Worm (Caenorhabditis elegans): ENCODE results near the gene C07B5.8.
A peak's percentile ranks its signal among the peaks of the same experiment; 100 is the strongest.

C07B5.8 gene

ce11 chrX:9548011-9548795 lies 11.6 kb upstream of the C07B5.8 start:
- TF ChIP-seq unc-62 (GFP tag; optimal IDR thresholded peaks at IDR 0.05): no peak

ce11 chrX:9547264-9547751 lies 10.7 kb upstream of the C07B5.8 start:
- TF ChIP-seq unc-62 (GFP tag; optimal IDR thresholded peaks at IDR 0.05): peak; percentile 8

- TF ChIP-seq unc-62 (GFP tag; optimal IDR thresholded peaks at IDR 0.05): no peak
Measured at ce11 chrX:9546640-9547039, 10.1 kb upstream of the C07B5.8 start.

ce11 chrX:9544405-9544804 lies 7.8 kb upstream of the C07B5.8 start:
- no peak for TF ChIP-seq unc-62 (GFP tag; optimal IDR thresholded peaks at IDR 0.05)

ce11 chrX:9543352-9543751 lies 6.8 kb upstream of the C07B5.8 start, which contains the start of gene F49E2.5:
Gene F49E2.5 (plus strand): TSS chrX:9543652.
- no peak for TF ChIP-seq unc-62 (GFP tag; optimal IDR thresholded peaks at IDR 0.05)

- no peak for TF ChIP-seq unc-62 (GFP tag; optimal IDR thresholded peaks at IDR 0.05)
Measured at ce11 chrX:9540464-9540863, 3.9 kb upstream of the C07B5.8 start.

ce11 chrX:9539294-9540030 lies 2.9 kb upstream of the C07B5.8 start, which contains the start of gene nuc-1:
Gene nuc-1 (plus strand): TSS chrX:9539905.
- no peak for TF ChIP-seq unc-62 (GFP tag; optimal IDR thresholded peaks at IDR 0.05)

ce11 chrX:9537538-9538172 lies 1.1 kb upstream of the C07B5.8 start:
- no peak for TF ChIP-seq unc-62 (GFP tag; optimal IDR thresholded peaks at IDR 0.05)

- no peak for TF ChIP-seq unc-62 (GFP tag; optimal IDR thresholded peaks at IDR 0.05)
Measured at ce11 chrX:9536008-9536407, 557 bp downstream of the C07B5.8 start.

ce11 chrX:9531640-9532039 lies 4.9 kb downstream of the C07B5.8 start:
- no peak for TF ChIP-seq unc-62 (GFP tag; optimal IDR thresholded peaks at IDR 0.05)

- no peak for TF ChIP-seq unc-62 (GFP tag; optimal IDR thresholded peaks at IDR 0.05)
Measured at ce11 chrX:9529360-9529759, 7.2 kb downstream of the C07B5.8 start, which contains the start of gene C07B5.4. Gene C07B5.4 (plus strand): TSS chrX:9529660.

ce11 chrX:9527898-9528297 lies 8.7 kb downstream of the C07B5.8 start:
- no peak for TF ChIP-seq unc-62 (GFP tag; optimal IDR thresholded peaks at IDR 0.05)

- no peak for TF ChIP-seq unc-62 (GFP tag; optimal IDR thresholded peaks at IDR 0.05)
Measured at ce11 chrX:9523118-9523517, 13.4 kb downstream of the C07B5.8 start, which contains the start of gene C07B5.3. Gene C07B5.3 (minus strand): TSS chrX:9523218.

ce11 chrX:9518719-9519118 lies 17.8 kb downstream of the C07B5.8 start, which contains the start of gene C07B5.6:
Gene C07B5.6 (plus strand): TSS chrX:9519019.
- no peak for TF ChIP-seq unc-62 (GFP tag; optimal IDR thresholded peaks at IDR 0.05)

ce11 chrX:9517106-9517505 lies 19.5 kb downstream of the C07B5.8 start, which contains the start of gene C07B5.2:
Gene C07B5.2 (minus strand): TSS chrX:9517206.
- TF ChIP-seq unc-62 (GFP tag; optimal IDR thresholded peaks at IDR 0.05): no peak

- no peak for TF ChIP-seq unc-62 (GFP tag; optimal IDR thresholded peaks at IDR 0.05)
Measured at ce11 chrX:9512457-9512856, 24.1 kb downstream of the C07B5.8 start.

Measured in whole organism, dauer.